Worm (Caenorhabditis elegans): ENCODE data around the gene dcap-1.

DNA sequence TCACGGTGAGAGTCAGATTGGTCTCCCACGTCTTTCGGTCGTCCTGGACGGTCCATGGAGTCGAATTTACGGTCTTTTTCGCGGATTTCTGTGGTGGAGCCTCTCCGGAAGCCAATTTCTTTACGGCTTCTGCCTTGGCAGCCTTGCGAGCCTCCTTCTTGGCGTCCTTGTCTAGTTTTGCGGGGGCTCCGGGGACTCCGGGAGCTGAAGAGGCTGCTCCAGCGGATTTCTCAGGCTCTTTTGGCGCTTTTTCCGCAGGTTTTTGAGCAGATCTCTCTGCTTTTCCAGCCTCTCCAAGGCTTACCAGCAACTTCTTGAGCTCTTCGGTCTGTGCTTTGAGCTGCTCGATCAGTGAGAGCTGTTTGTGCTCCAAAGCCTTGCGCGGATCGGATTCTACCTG is 1.1 kb upstream of the dcap-1 start:
- no peak for TF ChIP-seq ztf-23 (GFP tag; IDR thresholded peaks at IDR 0.05)
- no peak for TF ChIP-seq T22C8.4 (GFP tag; IDR thresholded peaks at IDR 0.05)
- TF ChIP-seq flt-1 (GFP tag; IDR thresholded peaks at IDR 0.05): no peak
- no peak for TF ChIP-seq ref-1 (GFP tag; conservative IDR thresholded peaks at IDR 0.05)

Measured in whole organism, midembryonic.